Worm (Caenorhabditis elegans): ENCODE measurements around the gene str-16.
A peak's percentile ranks its signal among the peaks of the same experiment; 100 is the strongest.

str-16 gene

DNA sequence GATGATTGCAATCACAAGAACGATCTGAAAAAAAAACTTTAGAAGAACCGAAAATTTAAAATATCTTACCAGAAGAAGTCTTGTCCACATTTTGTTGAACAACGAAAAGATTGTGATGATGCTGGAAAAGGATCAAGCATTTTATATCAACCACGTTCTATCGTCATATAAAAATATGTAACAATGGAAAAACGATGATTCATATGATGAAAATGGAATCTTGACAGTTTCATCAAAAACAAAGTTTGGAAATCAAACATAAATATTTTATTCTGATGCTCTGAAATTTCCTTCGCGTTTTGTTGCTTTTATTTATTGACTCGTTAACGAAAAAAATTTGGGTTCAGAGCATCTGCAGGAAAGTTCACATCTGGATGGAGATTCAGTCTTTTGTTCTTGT, at the start of gene str-16, which contains the start of gene K08D9.9:
TSS of gene str-16 (plus strand) at position 266 of the 400 bp plus-strand sequence.
TSS of gene K08D9.9 (minus strand) at position 101 of the 400 bp plus-strand sequence.
- no peak for TF ChIP-seq ama-1 (optimal IDR thresholded peaks at IDR 0.05)
- TF ChIP-seq pqm-1 (tag; optimal IDR thresholded peaks at IDR 0.05): no peak
- TF ChIP-seq ceh-63 (GFP tag; optimal IDR thresholded peaks at IDR 0.05): no peak
- no peak for TF ChIP-seq snpc-4 (tag; optimal IDR thresholded peaks at IDR 0.05)
- TF ChIP-seq F16B12.6 (tag; optimal IDR thresholded peaks at IDR 0.05): no peak
- TF ChIP-seq efl-1 (optimal IDR thresholded peaks at IDR 0.05): no peak
- no peak for TF ChIP-seq efl-1 (GFP tag; optimal IDR thresholded peaks at IDR 0.05 in 1 of 2)
- no peak for TF ChIP-seq lin-13 (GFP tag; optimal IDR thresholded peaks at IDR 0.05)
- TF ChIP-seq nhr-90 (tag; optimal IDR thresholded peaks at IDR 0.05; ENCODE audit: poor library complexity): no peak
- TF ChIP-seq hpl-2 (GFP tag; optimal IDR thresholded peaks at IDR 0.05): no peak
- no peak for TF ChIP-seq unc-98 (GFP tag; IDR thresholded peaks at IDR 0.05)
- TF ChIP-seq lir-3 (tag; optimal IDR thresholded peaks at IDR 0.05; ENCODE audit: poor library complexity): no peak
- no peak for TF ChIP-seq aly-2 (tag; optimal IDR thresholded peaks at IDR 0.05)
- TF ChIP-seq unc-130 (tag; optimal IDR thresholded peaks at IDR 0.05): no peak
- no peak for TF ChIP-seq C16A3.4 (tag; optimal IDR thresholded peaks at IDR 0.05)
- TF ChIP-seq aha-1 (tag; optimal IDR thresholded peaks at IDR 0.05): no peak
- no peak for TF ChIP-seq C34B4.2 (tag; optimal IDR thresholded peaks at IDR 0.05)
- TF ChIP-seq sup-37 (GFP tag; optimal IDR thresholded peaks at IDR 0.05): no peak
- TF ChIP-seq nhr-237 (tag; optimal IDR thresholded peaks at IDR 0.05): no peak
- no peak for TF ChIP-seq zip-4 (GFP tag; optimal IDR thresholded peaks at IDR 0.05)
- TF ChIP-seq elt-3 (tag; optimal IDR thresholded peaks at IDR 0.05): no peak

ce11 chrV:3188043-3188442, 48.6 kb upstream of the str-16 start, which contains the start of gene lag-2:
lag-2 (plus strand) TSS chrV:3188343.
- TF ChIP-seq jun-1 (tag; optimal IDR thresholded peaks at IDR 0.05) (no peak), nhr-76 (tag; optimal IDR thresholded peaks at IDR 0.05) (no peak)

DNA sequence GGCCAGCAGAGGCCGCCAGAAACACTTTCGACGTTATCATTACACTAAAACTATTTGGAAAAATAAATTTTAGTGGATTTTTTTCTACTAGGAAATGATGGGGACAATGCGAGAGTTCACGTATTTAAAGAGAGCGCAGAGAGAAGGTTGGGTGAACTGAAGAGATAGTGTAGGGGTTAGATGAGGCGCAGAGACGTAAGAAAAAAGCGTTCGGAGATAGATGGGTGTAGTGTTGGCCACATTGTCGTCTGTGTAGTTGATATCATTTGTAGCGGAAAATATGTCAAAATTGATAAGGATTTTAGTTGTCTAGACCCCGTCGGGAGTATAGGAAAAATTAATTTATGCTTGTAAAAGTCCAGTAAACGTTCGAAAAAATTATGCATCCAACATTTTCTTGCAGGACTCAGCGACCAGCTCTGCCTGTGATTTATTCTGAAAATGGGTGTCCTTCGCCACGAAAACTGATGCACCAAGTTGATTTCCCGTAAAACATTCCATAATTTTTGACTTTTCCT, 43.5 kb upstream of the str-16 start, which contains the start of the genes Y73C8B.3 and Y73C8B.9:
TSS of gene Y73C8B.3 (minus strand) at position 147 of the 518 bp plus-strand sequence.
TSS of gene Y73C8B.9 (plus strand) at position 468 of the 518 bp plus-strand sequence.
- no peak for TF ChIP-seq egl-13 (tag; optimal IDR thresholded peaks at IDR 0.05)
- TF ChIP-seq nhr-85 (tag): peak; percentile 42
- TF ChIP-seq elt-3 (tag; optimal IDR thresholded peaks at IDR 0.05): peak in 2 of 6 experiments; percentile 35 to 65
- TF ChIP-seq hlh-4 (tag; optimal IDR thresholded peaks at IDR 0.05): no peak
- peak; percentile 33 for TF ChIP-seq nhr-90 (tag; optimal IDR thresholded peaks at IDR 0.05; ENCODE audit: poor library complexity)
- TF ChIP-seq nhr-76 (tag; optimal IDR thresholded peaks at IDR 0.05): no peak
- peak; percentile 32 for TF ChIP-seq snu-23 (GFP tag; optimal IDR thresholded peaks at IDR 0.05)
- TF ChIP-seq grh-1 (GFP tag; IDR thresholded peaks at IDR 0.05): no peak
- no peak for TF ChIP-seq zip-4 (GFP tag; optimal IDR thresholded peaks at IDR 0.05)
- peak; percentile 73 for TF ChIP-seq elt-2 (tag; optimal IDR thresholded peaks at IDR 0.05)
- TF ChIP-seq rnt-1 (tag; optimal IDR thresholded peaks at IDR 0.05): peak; percentile 14
- no peak for TF ChIP-seq blmp-1 (tag; optimal IDR thresholded peaks at IDR 0.05)
- no peak for TF ChIP-seq jun-1 (tag; optimal IDR thresholded peaks at IDR 0.05)
- peak; percentile 29 for TF ChIP-seq nhr-20 (tag; optimal IDR thresholded peaks at IDR 0.05)
- TF ChIP-seq efl-1 (optimal IDR thresholded peaks at IDR 0.05): peak; percentile 9 to 11
- TF ChIP-seq efl-1 (GFP tag; optimal IDR thresholded peaks at IDR 0.05 in 1 of 2): no peak

ce11 chrV:3194952-3195450, 41.7 kb upstream of the str-16 start, which contains the start of gene Y73C8B.2:
Y73C8B.2 (minus strand) TSS chrV:3195002.
- TF ChIP-seq nhr-19 (GFP tag; conservative IDR thresholded peaks at IDR 0.05): no peak
- TF ChIP-seq lir-3 (tag; optimal IDR thresholded peaks at IDR 0.05; ENCODE audit: poor library complexity): no peak
- no peak for TF ChIP-seq nhr-237 (tag; optimal IDR thresholded peaks at IDR 0.05)
- no peak for TF ChIP-seq fos-1 (tag; optimal IDR thresholded peaks at IDR 0.05)
- TF ChIP-seq nhr-47 (tag; optimal IDR thresholded peaks at IDR 0.05): peak; percentile 9
- TF ChIP-seq grh-1 (GFP tag; IDR thresholded peaks at IDR 0.05): no peak
- TF ChIP-seq tbx-2 (tag; optimal IDR thresholded peaks at IDR 0.05): peak; percentile 28
- no peak for TF ChIP-seq nhr-84 (tag; optimal IDR thresholded peaks at IDR 0.05)
- no peak for TF ChIP-seq C34B4.2 (tag; optimal IDR thresholded peaks at IDR 0.05)
- no peak for TF ChIP-seq ztf-4 (tag; optimal IDR thresholded peaks at IDR 0.05)
- TF ChIP-seq C16A3.4 (tag; optimal IDR thresholded peaks at IDR 0.05): peak; percentile 22
- no peak for TF ChIP-seq ama-1 (optimal IDR thresholded peaks at IDR 0.05)
- peak; percentile 28 for TF ChIP-seq snu-23 (GFP tag; optimal IDR thresholded peaks at IDR 0.05)
- TF ChIP-seq efl-1 (optimal IDR thresholded peaks at IDR 0.05): peak; percentile 17 to 35
- TF ChIP-seq efl-1 (GFP tag; optimal IDR thresholded peaks at IDR 0.05 in 1 of 2): peak; percentile 31 to 45
- peak; percentile 23 for TF ChIP-seq lin-15B (tag; optimal IDR thresholded peaks at IDR 0.05)
- TF ChIP-seq nhr-71 (tag; optimal IDR thresholded peaks at IDR 0.05): peak; percentile 39
- TF ChIP-seq pag-3 (tag; optimal IDR thresholded peaks at IDR 0.05; ENCODE audit: borderline replicate concordance, insufficient read depth): no peak
- no peak for TF ChIP-seq isw-1 (GFP tag; IDR thresholded peaks at IDR 0.05)
- TF ChIP-seq tlp-1 (tag; optimal IDR thresholded peaks at IDR 0.05): no peak
- TF ChIP-seq dsc-1 (tag; optimal IDR thresholded peaks at IDR 0.05): no peak
- no peak for TF ChIP-seq unc-98 (GFP tag; IDR thresholded peaks at IDR 0.05)
- no peak for TF ChIP-seq mdl-1 (tag; optimal IDR thresholded peaks at IDR 0.05)
- no peak for TF ChIP-seq hpl-2 (GFP tag; optimal IDR thresholded peaks at IDR 0.05)
